Worm (Caenorhabditis elegans): ENCODE measurements around the gene C10A4.1.

DNA sequence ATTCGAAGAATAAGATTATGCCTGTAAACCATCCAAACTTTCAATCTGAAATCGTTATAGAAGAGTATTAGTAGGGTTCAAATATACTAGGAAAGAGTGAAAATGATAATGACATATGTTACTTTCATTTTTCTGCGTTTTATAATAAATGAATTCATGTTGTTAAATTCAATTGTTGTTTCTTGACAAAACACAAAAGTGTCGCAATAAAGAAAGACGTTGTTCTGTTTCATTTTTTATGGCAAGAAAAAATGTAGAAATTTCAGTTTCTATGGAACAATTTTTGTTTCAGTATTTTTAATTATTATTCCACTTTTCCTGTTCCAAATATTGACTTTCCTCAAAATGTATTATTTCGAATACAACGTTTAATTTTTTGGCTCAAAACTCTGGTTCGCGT lies 15.4 kb upstream of the C10A4.1 start, which contains the start of gene C10A4.4:
- no peak for TF ChIP-seq cebp-2 (GFP tag; IDR thresholded peaks at IDR 0.05)
- no peak for TF ChIP-seq ama-1 (optimal IDR thresholded peaks at IDR 0.05)
- no peak for TF ChIP-seq ama-1 (GFP tag; optimal IDR thresholded peaks at IDR 0.05)
- no peak for TF ChIP-seq lin-35 (GFP tag; optimal IDR thresholded peaks at IDR 0.05)
- TF ChIP-seq bed-1 (GFP tag; IDR thresholded peaks at IDR 0.05) = no peak
- TF ChIP-seq nhr-80 (tag; optimal IDR thresholded peaks at IDR 0.05) = no peak
- TF ChIP-seq unc-62 (GFP tag; optimal IDR thresholded peaks at IDR 0.05) = no peak
- no peak for TF ChIP-seq snpc-3.4 (tag; optimal IDR thresholded peaks at IDR 0.05)
- TF ChIP-seq F22D6.2 (tag; optimal IDR thresholded peaks at IDR 0.05) = no peak
- TF ChIP-seq ceh-79 (tag; optimal IDR thresholded peaks at IDR 0.05) = no peak
- TF ChIP-seq F49E8.2 (tag; optimal IDR thresholded peaks at IDR 0.05; ENCODE audit: insufficient read depth) = no peak
- no peak for TF ChIP-seq egl-18 (GFP tag; IDR thresholded peaks at IDR 0.05)
- TF ChIP-seq rcor-1 (GFP tag; IDR thresholded peaks at IDR 0.05) = no peak
